Fruit fly (Drosophila melanogaster) whole organism, embryonic: ENCODE measurements around the gene CG12194.

Experiments used
- Atf-2 ChIP-seq: fragments of 200-800 bp; sonication (Bioruptor generic); optimal IDR thresholded peaks from 2 replicates; lab custom pipeline; 2016; ENCODE audit warnings: missing biosample characterization, missing genetic modification characterization
- BEAF-32 ChIP-seq: fragments of 200-800 bp; sonication (Bioruptor generic); optimal IDR thresholded peaks from 3 replicates; lab custom pipeline; 2017; ENCODE audit warnings: missing biosample characterization, missing genetic modification characterization, mild to moderate bottlenecking, moderate library complexity, missing genetic modification reagents
- CG10267 ChIP-seq: fragments of 200-800 bp; sonication (Bioruptor generic); optimal IDR thresholded peaks from 2 replicates; lab custom pipeline; 2018; ENCODE audit warnings: missing biosample characterization, mild to moderate bottlenecking, missing genetic modification characterization, moderate library complexity
- CG10366 ChIP-seq: fragments of 200-800 bp; sonication (Bioruptor generic); IDR thresholded peaks from 2 replicates; pipeline ENCODE4 v1.3.6; 2022; ENCODE audit warnings: missing biosample characterization, missing genetic modification characterization
- CG10543 ChIP-seq: fragments of 200-800 bp; sonication (Bioruptor generic); optimal IDR thresholded peaks from 3 replicates; lab custom pipeline; 2017; ENCODE audit warnings: missing biosample characterization, mild to moderate bottlenecking, missing genetic modification characterization, moderate library complexity
- CG11504 ChIP-seq: fragments of 200-800 bp; sonication (Bioruptor generic); optimal IDR thresholded peaks from 3 replicates; lab custom pipeline; 2019; ENCODE audit warnings: missing biosample characterization, mild to moderate bottlenecking, missing genetic modification characterization, moderate library complexity
- CG12659 ChIP-seq: fragments of 200-800 bp; sonication (Bioruptor generic); optimal IDR thresholded peaks from 3 replicates; lab custom pipeline; 2017; ENCODE audit warnings: mild to moderate bottlenecking, missing biosample characterization, missing genetic modification reagents, missing genetic modification characterization
- CG13287 ChIP-seq: fragments of 200-800 bp; sonication (Bioruptor generic); IDR thresholded peaks from 2 replicates; pipeline ENCODE4 v1.3.6; 2022; ENCODE audit warnings: missing biosample characterization, missing genetic modification characterization; ENCODE audit not compliant: partially characterized antibody
- CG13775 ChIP-seq: fragments of 200-800 bp; sonication (Bioruptor generic); optimal IDR thresholded peaks from 3 replicates; lab custom pipeline; 2017; ENCODE audit warnings: missing biosample characterization, mild to moderate bottlenecking, missing genetic modification characterization
- CG15514 ChIP-seq: fragments of 200-800 bp; sonication (Bioruptor generic); optimal IDR thresholded peaks from 3 replicates; lab custom pipeline; 2017; ENCODE audit warnings: missing biosample characterization, missing genetic modification characterization, mild to moderate bottlenecking, moderate library complexity, missing genetic modification reagents
- CG16815 ChIP-seq: fragments of 200-800 bp; sonication (Bioruptor generic); optimal IDR thresholded peaks from 3 replicates; lab custom pipeline; 2017; ENCODE audit warnings: missing biosample characterization, mild to moderate bottlenecking, missing genetic modification characterization
- CG17829 ChIP-seq: fragments of 200-800 bp; optimal IDR thresholded peaks from 2 replicates; lab custom pipeline; 2019; ENCODE audit warnings: missing biosample characterization, mild to moderate bottlenecking, missing genetic modification characterization, moderate library complexity
- CG2116 ChIP-seq: fragments of 200-800 bp; sonication (Bioruptor generic); optimal IDR thresholded peaks from 3 replicates; lab custom pipeline; 2018; ENCODE audit warnings: missing biosample characterization, mild to moderate bottlenecking, missing genetic modification characterization
- CG30020 ChIP-seq: fragments of 200-800 bp; optimal IDR thresholded peaks from 2 replicates; lab custom pipeline; 2019; ENCODE audit warnings: missing biosample characterization, mild to moderate bottlenecking, missing genetic modification characterization, moderate library complexity
- CG4854 ChIP-seq: fragments of 200-800 bp; sonication (Bioruptor generic); optimal IDR thresholded peaks from 2 replicates; lab custom pipeline; 2016; ENCODE audit warnings: missing biosample characterization, missing genetic modification characterization, inconsistent platforms
- CG5953 ChIP-seq: fragments of 200-800 bp; sonication (Bioruptor generic); IDR thresholded peaks from 2 replicates; pipeline ENCODE4 v1.3.6; 2022; ENCODE audit warnings: missing biosample characterization, missing genetic modification characterization
- CG8765 ChIP-seq: fragments of 200-800 bp; sonication (Bioruptor generic); IDR thresholded peaks from 2 replicates; pipeline ENCODE4 v1.3.6; 2022; ENCODE audit warnings: missing biosample characterization, missing genetic modification characterization
- CTCF ChIP-seq: fragments of 200-800 bp; sonication (Bioruptor generic); optimal IDR thresholded peaks from 2 replicates; lab custom pipeline; 2017; ENCODE audit warnings: missing biosample characterization, mild to moderate bottlenecking, missing genetic modification characterization, moderate library complexity
- D19B ChIP-seq: fragments of 200-800 bp; sonication (Bioruptor generic); optimal IDR thresholded peaks from 2 replicates; lab custom pipeline; 2017; ENCODE audit warnings: missing biosample characterization, mild to moderate bottlenecking, missing genetic modification characterization
- Dp ChIP-seq: fragments of 200-800 bp; sonication (Bioruptor generic); optimal IDR thresholded peaks from 2 replicates; lab custom pipeline; 2018; ENCODE audit warnings: missing biosample characterization, mild to moderate bottlenecking, missing genetic modification characterization, moderate library complexity
- E2f2 ChIP-seq: fragments of 200-800 bp; sonication (Bioruptor generic); IDR thresholded peaks from 2 replicates; pipeline ENCODE4 v1.3.6; 2022; ENCODE audit warnings: missing biosample characterization, missing genetic modification characterization
- Hey ChIP-seq: fragments of 200-800 bp; sonication (Bioruptor generic); optimal IDR thresholded peaks from 3 replicates; lab custom pipeline; 2018; ENCODE audit warnings: missing biosample characterization, mild to moderate bottlenecking, missing genetic modification characterization
- Hr51 ChIP-seq, 2 experiments: fragments of 200-800 bp; sonication (Bioruptor generic); optimal IDR thresholded peaks; 2 replicates in 1 of 2; 3 replicates in 1 of 2; lab custom pipeline; 2016 to 2018; ENCODE audit warnings: missing biosample characterization in 2 of 2, missing genetic modification characterization in 2 of 2, mild to moderate bottlenecking in 1 of 2, moderate library complexity in 1 of 2
- MBD-R2 ChIP-seq: fragments of 200-800 bp; sonication (Bioruptor generic); IDR thresholded peaks from 2 replicates; pipeline ENCODE4 v1.3.6; 2022; ENCODE audit warnings: missing biosample characterization, missing genetic modification characterization
- Nf-YC ChIP-seq: fragments of 200-800 bp; optimal IDR thresholded peaks from 3 replicates; lab custom pipeline; 2019; ENCODE audit warnings: missing biosample characterization, mild to moderate bottlenecking, missing genetic modification characterization, moderate library complexity
- Scr ChIP-seq: fragments of 200-800 bp; sonication (Bioruptor generic); IDR thresholded peaks from 2 replicates; pipeline ENCODE4 v1.3.6; 2022; ENCODE audit warnings: missing biosample characterization, missing genetic modification characterization; ENCODE audit not compliant: partially characterized antibody
- ato ChIP-seq: fragments of 200-800 bp; sonication (Bioruptor generic); IDR thresholded peaks from 2 replicates; pipeline ENCODE4 v1.3.6; 2022; ENCODE audit warnings: missing biosample characterization, missing genetic modification characterization; ENCODE audit not compliant: partially characterized antibody
- crp ChIP-seq, 2 experiments: fragments of 200-800 bp; sonication (Bioruptor generic); optimal IDR thresholded peaks; 2 replicates in 1 of 2; 3 replicates in 1 of 2; lab custom pipeline; 2017; ENCODE audit warnings: missing biosample characterization in 2 of 2, missing genetic modification characterization in 2 of 2, mild to moderate bottlenecking in 1 of 2, moderate library complexity in 1 of 2
- dan ChIP-seq: fragments of 200-800 bp; sonication (Bioruptor generic); IDR thresholded peaks from 2 replicates; pipeline ENCODE4 v1.3.6; 2022; ENCODE audit warnings: missing biosample characterization, missing genetic modification characterization
- gfzf ChIP-seq: fragments of 200-800 bp; sonication (Bioruptor generic); optimal IDR thresholded peaks from 2 replicates; lab custom pipeline; 2016; ENCODE audit warnings: missing biosample characterization, mild to moderate bottlenecking, missing genetic modification characterization, moderate library complexity
- her ChIP-seq: fragments of 200-800 bp; sonication (Bioruptor generic); optimal IDR thresholded peaks from 2 replicates; lab custom pipeline; 2016; ENCODE audit warnings: missing biosample characterization, missing genetic modification characterization
- klu ChIP-seq: fragments of 200-800 bp; sonication (Bioruptor generic); IDR thresholded peaks from 2 replicates; pipeline ENCODE4 v1.3.6; 2022; ENCODE audit warnings: missing biosample characterization, missing genetic modification characterization
- mam ChIP-seq: fragments of 200-800 bp; sonication (Bioruptor generic); optimal IDR thresholded peaks from 3 replicates; lab custom pipeline; 2016; ENCODE audit warnings: missing biosample characterization, missing genetic modification characterization
- odd ChIP-seq: fragments of 200-800 bp; sonication (Bioruptor generic); optimal IDR thresholded peaks from 2 replicates; lab custom pipeline; 2017; ENCODE audit warnings: missing biosample characterization, mild to moderate bottlenecking, missing genetic modification characterization
- org-1 ChIP-seq: fragments of 200-800 bp; sonication (Bioruptor generic); optimal IDR thresholded peaks from 2 replicates; lab custom pipeline; 2017; ENCODE audit warnings: missing biosample characterization, missing genetic modification characterization
- phol ChIP-seq: fragments of 200-800 bp; sonication (Bioruptor generic); optimal IDR thresholded peaks from 3 replicates; lab custom pipeline; 2018; ENCODE audit warnings: missing biosample characterization, mild to moderate bottlenecking, missing genetic modification characterization, moderate library complexity
- pzg ChIP-seq: fragments of 200-800 bp; sonication (Bioruptor generic); optimal IDR thresholded peaks from 3 replicates; lab custom pipeline; 2018; ENCODE audit warnings: missing biosample characterization, mild to moderate bottlenecking, missing genetic modification characterization, moderate library complexity
- salm ChIP-seq: fragments of 200-800 bp; sonication (Bioruptor generic); optimal IDR thresholded peaks from 2 replicates; lab custom pipeline; 2018; ENCODE audit warnings: missing biosample characterization, mild to moderate bottlenecking, missing genetic modification characterization
- scrt ChIP-seq: fragments of 200-800 bp; sonication (Bioruptor generic); optimal IDR thresholded peaks from 2 replicates; lab custom pipeline; 2018; ENCODE audit warnings: missing biosample characterization, mild to moderate bottlenecking, missing genetic modification characterization, moderate library complexity
- sd ChIP-seq: fragments of 200-800 bp; sonication (Bioruptor generic); optimal IDR thresholded peaks from 3 replicates; lab custom pipeline; 2018; ENCODE audit warnings: missing biosample characterization, mild to moderate bottlenecking, missing genetic modification characterization, moderate library complexity
- stwl ChIP-seq: fragments of 200-800 bp; sonication (Bioruptor generic); optimal IDR thresholded peaks from 3 replicates; lab custom pipeline; 2018; ENCODE audit warnings: missing biosample characterization, mild to moderate bottlenecking, missing genetic modification characterization, moderate library complexity
- vnd ChIP-seq: fragments of 200-800 bp; sonication (Bioruptor generic); IDR thresholded peaks from 3 replicates; pipeline ENCODE4 v1.3.6; 2022; ENCODE audit warnings: missing biosample characterization, missing genetic modification characterization; ENCODE audit not compliant: partially characterized antibody

Gene CG12194

dm6 chr2L:4794524-4794804, 43.7 kb upstream of the CG12194 start, which contains the start of gene CG3294:
Gene CG3294 (plus strand): TSS chr2L:4794549.
- no peak for TF ChIP-seq CG8765
- peak; percentile 30 for TF ChIP-seq CTCF
- no peak for TF ChIP-seq Hr51 (GFP tag; optimal IDR thresholded peaks at IDR 0.05; lab: Kevin White, UChicago)
- no peak for TF ChIP-seq klu (GFP tag; lab: Robert Waterston, UW)
- no peak for TF ChIP-seq Hey (tag; lab: Kevin White, UChicago)
- no peak for TF ChIP-seq ato (GFP tag; lab: Robert Waterston, UW)
- peak; percentile 5 for TF ChIP-seq sd (tag; lab: Kevin White, UChicago)
- no peak for TF ChIP-seq mam
- TF ChIP-seq pzg (GFP tag; lab: Kevin White, UChicago) = peak; percentile 53
- TF ChIP-seq CG16815 (GFP tag; lab: Kevin White, UChicago) = no peak
- peak; percentile 98 for TF ChIP-seq her (GFP tag; lab: Kevin White, UChicago)
- TF ChIP-seq stwl = peak; percentile 77
- no peak for TF ChIP-seq CG4854
- TF ChIP-seq dan (GFP tag; lab: Robert Waterston, UW) = no peak
- TF ChIP-seq CG10267 (tag; lab: Kevin White, UChicago) = peak; percentile 3
- TF ChIP-seq CG5953 (GFP tag; lab: Robert Waterston, UW) = no peak
- TF ChIP-seq salm (tag; lab: Kevin White, UChicago) = no peak
- TF ChIP-seq org-1 (GFP tag; lab: Kevin White, UChicago) = no peak
- peak; percentile 14 for TF ChIP-seq phol (tag; lab: Kevin White, UChicago)
- TF ChIP-seq D19B (GFP tag; lab: Kevin White, UChicago) = peak; percentile 61
- TF ChIP-seq CG13775 (GFP tag; lab: Kevin White, UChicago) = no peak
- TF ChIP-seq Nf-YC (tag; lab: Kevin White, UChicago) = peak; percentile 18
- no peak for TF ChIP-seq vnd (GFP tag; lab: Robert Waterston, UW)
- TF ChIP-seq E2f2 (GFP tag; lab: Robert Waterston, UW) = peak; percentile 54
- TF ChIP-seq Scr (GFP tag; lab: Robert Waterston, UW) = peak; percentile 15; the same call in 1 of the 2 replicates
- TF ChIP-seq MBD-R2 = peak; percentile 90
- peak; percentile 65 to 93 for TF ChIP-seq crp (GFP tag; optimal IDR thresholded peaks at IDR 0.05; lab: Kevin White, UChicago)
- TF ChIP-seq BEAF-32 (GFP tag; lab: Kevin White, UChicago) = peak; percentile 26
- peak; percentile 47 for TF ChIP-seq Dp (GFP tag; lab: Kevin White, UChicago)
- no peak for TF ChIP-seq odd (GFP tag; lab: Kevin White, UChicago)
- no peak for TF ChIP-seq CG11504
- TF ChIP-seq Atf-2 = no peak
- TF ChIP-seq gfzf = peak; percentile 68
- peak; percentile 41 for TF ChIP-seq CG30020 (tag; lab: Kevin White, UChicago)
- TF ChIP-seq scrt (GFP tag; lab: Kevin White, UChicago) = no peak
- TF ChIP-seq CG12659 (GFP tag; lab: Kevin White, UChicago) = no peak
- TF ChIP-seq CG15514 = peak; percentile 24
- TF ChIP-seq CG10366 (GFP tag; lab: Robert Waterston, UW) = peak; percentile 73
- TF ChIP-seq CG13287 (GFP tag; lab: Robert Waterston, UW) = no peak
- no peak for TF ChIP-seq CG10543
- TF ChIP-seq CG2116 = peak; percentile 25
- peak; percentile 1 for TF ChIP-seq CG17829 (tag; lab: Kevin White, UChicago)
